Comparison of ENCODE assay signal across 1 fruit fly cellular context in genomic region chr3L:8667809-8668593, dm6.
TF ChIP-seq lines count a peak whose summit lies in the region.

No protein-coding gene starts in this region.

TF ChIP-seq in whole organism, embryonic, 481 proteins besides CTCF, POLR2A, EP300 and RAD21 (continued from another document and continues in another):
- no peak for TF ChIP-seq eve (GFP tag; optimal IDR thresholded peaks at IDR 0.05; lab: Kevin White, UChicago)
- TF ChIP-seq gt (GFP tag; IDR thresholded peaks at IDR 0.05; lab: Robert Waterston, UW): no peak
- no peak for TF ChIP-seq CG17328 (GFP tag; IDR thresholded peaks at IDR 0.05; lab: Robert Waterston, UW)
- no peak for TF ChIP-seq Neu2 (GFP tag; optimal IDR thresholded peaks at IDR 0.05; lab: Kevin White, UChicago; ENCODE audit: borderline replicate concordance)
- no peak for TF ChIP-seq CG1792 (GFP tag; optimal IDR thresholded peaks at IDR 0.05; lab: Kevin White, UChicago)
- peak; percentile 21 for TF ChIP-seq CG7556 (GFP tag; optimal IDR thresholded peaks at IDR 0.05; lab: Kevin White, UChicago)
- TF ChIP-seq dpn (GFP tag; optimal IDR thresholded peaks at IDR 0.05; lab: Kevin White, UChicago): no peak
- no peak for TF ChIP-seq gcm2 (GFP tag; optimal IDR thresholded peaks at IDR 0.05; lab: Kevin White, UChicago)
- TF ChIP-seq CG6689 (GFP tag; IDR thresholded peaks at IDR 0.05; lab: Robert Waterston, UW): peak; percentile 47
- TF ChIP-seq CG33557 (GFP tag; optimal IDR thresholded peaks at IDR 0.05; lab: Kevin White, UChicago): peak; percentile 51
- TF ChIP-seq CG10321 (GFP tag; IDR thresholded peaks at IDR 0.05; lab: Robert Waterston, UW): no peak
- TF ChIP-seq Dbx (GFP tag; IDR thresholded peaks at IDR 0.05; lab: Robert Waterston, UW): no peak
- TF ChIP-seq CG13424 (tag; optimal IDR thresholded peaks at IDR 0.05; lab: Kevin White, UChicago): peak; percentile 44
- TF ChIP-seq CG31388 (GFP tag; optimal IDR thresholded peaks at IDR 0.05; lab: Kevin White, UChicago): no peak
- no peak for TF ChIP-seq CG16863 (GFP tag; optimal IDR thresholded peaks at IDR 0.05; lab: Kevin White, UChicago)
- no peak for TF ChIP-seq maf-S (GFP tag; optimal IDR thresholded peaks at IDR 0.05; lab: Kevin White, UChicago)
- peak; percentile 40 for TF ChIP-seq CG8388 (GFP tag; optimal IDR thresholded peaks at IDR 0.05; lab: Kevin White, UChicago)
- peak; percentile 75 for TF ChIP-seq Xrp1 (GFP tag; IDR thresholded peaks at IDR 0.05; lab: Robert Waterston, UW)
- TF ChIP-seq croc (GFP tag; conservative IDR thresholded peaks at IDR 0.05; lab: Robert Waterston, UW): 0 out of 3 replicates have a peak, but pooled peaks have one; percentile 29
- TF ChIP-seq Ets65A (GFP tag; lab: Kevin White, UChicago): peak; percentile 16
- no peak for TF ChIP-seq Ravus (GFP tag; IDR thresholded peaks at IDR 0.05; lab: Robert Waterston, UW)
- TF ChIP-seq CG9215 (GFP tag; IDR thresholded peaks at IDR 0.05; lab: Robert Waterston, UW): no peak
- TF ChIP-seq CkIIα-i1 (GFP tag; IDR thresholded peaks at IDR 0.05; lab: Robert Waterston, UW): no peak
- no peak for TF ChIP-seq ranshi (GFP tag; IDR thresholded peaks at IDR 0.05; lab: Robert Waterston, UW)
- TF ChIP-seq ERR (GFP tag; optimal IDR thresholded peaks at IDR 0.05; lab: Kevin White, UChicago): no peak
- TF ChIP-seq CG30431 (GFP tag; optimal IDR thresholded peaks at IDR 0.05; lab: Kevin White, UChicago): no peak
- no peak for TF ChIP-seq abd-A (tag; optimal IDR thresholded peaks at IDR 0.05; lab: Kevin White, UChicago)
- no peak for TF ChIP-seq kay (GFP tag; optimal IDR thresholded peaks at IDR 0.05; lab: Kevin White, UChicago)
- TF ChIP-seq ems (GFP tag; optimal IDR thresholded peaks at IDR 0.05; lab: Kevin White, UChicago): no peak
- TF ChIP-seq CG13123 (GFP tag; optimal IDR thresholded peaks at IDR 0.05; lab: Kevin White, UChicago): no peak
- no peak for TF ChIP-seq GATAe (GFP tag; conservative IDR thresholded peaks at IDR 0.05; lab: Robert Waterston, UW)
- peak; percentile 52 for TF ChIP-seq CG14710 (tag; optimal IDR thresholded peaks at IDR 0.05; lab: Kevin White, UChicago)
- no peak for TF ChIP-seq CG15514 (GFP tag; optimal IDR thresholded peaks at IDR 0.05; lab: Kevin White, UChicago)
- TF ChIP-seq otp (GFP tag; IDR thresholded peaks at IDR 0.05; lab: Robert Waterston, UW): no peak
- no peak for TF ChIP-seq gfzf (GFP tag; optimal IDR thresholded peaks at IDR 0.05; lab: Kevin White, UChicago)
- TF ChIP-seq CG12104 (GFP tag; optimal IDR thresholded peaks at IDR 0.05; lab: Kevin White, UChicago): no peak
- TF ChIP-seq zfh1 (GFP tag; IDR thresholded peaks at IDR 0.05; lab: Robert Waterston, UW): peak; percentile 62; the same call in 2 of the 3 replicates
- TF ChIP-seq HHEX (GFP tag; optimal IDR thresholded peaks at IDR 0.05; lab: Kevin White, UChicago): no peak
- TF ChIP-seq CG17385 (GFP tag; optimal IDR thresholded peaks at IDR 0.05; lab: Kevin White, UChicago): peak; percentile 1
- TF ChIP-seq PHDP (tag; optimal IDR thresholded peaks at IDR 0.05; lab: Kevin White, UChicago): peak; percentile 45
- no peak for TF ChIP-seq amos (GFP tag; IDR thresholded peaks at IDR 0.05; lab: Robert Waterston, UW; ENCODE audit: partially characterized antibody)
- no peak for TF ChIP-seq CG17612 (GFP tag; IDR thresholded peaks at IDR 0.05; lab: Robert Waterston, UW)
- TF ChIP-seq ind (GFP tag; optimal IDR thresholded peaks at IDR 0.05; lab: Kevin White, UChicago): no peak
- peak; percentile 44; the same call in 1 of the 2 replicates for TF ChIP-seq esg (GFP tag; conservative IDR thresholded peaks at IDR 0.05; lab: Robert Waterston, UW)
- peak; percentile 28 for TF ChIP-seq Chrac-16 (GFP tag; optimal IDR thresholded peaks at IDR 0.05; lab: Kevin White, UChicago)
- TF ChIP-seq D19B (GFP tag; optimal IDR thresholded peaks at IDR 0.05; lab: Kevin White, UChicago): no peak
- no peak for TF ChIP-seq CG14667 (GFP tag; IDR thresholded peaks at IDR 0.05; lab: Robert Waterston, UW)
- no peak for TF ChIP-seq CG5180 (GFP tag; optimal IDR thresholded peaks at IDR 0.05; lab: Kevin White, UChicago)
- no peak for TF ChIP-seq Atf-2 (GFP tag; optimal IDR thresholded peaks at IDR 0.05; lab: Kevin White, UChicago)
- peak; percentile 7 for TF ChIP-seq twi (tag; optimal IDR thresholded peaks at IDR 0.05; lab: Kevin White, UChicago)
- no peak for TF ChIP-seq CG10543 (GFP tag; optimal IDR thresholded peaks at IDR 0.05; lab: Kevin White, UChicago)
- TF ChIP-seq CG17912 (GFP tag; optimal IDR thresholded peaks at IDR 0.05; lab: Kevin White, UChicago): no peak
- no peak for TF ChIP-seq danr (GFP tag; IDR thresholded peaks at IDR 0.05; lab: Robert Waterston, UW)
- TF ChIP-seq Dfd (GFP tag; optimal IDR thresholded peaks at IDR 0.05; lab: Kevin White, UChicago): no peak
- no peak for TF ChIP-seq CG13287 (GFP tag; IDR thresholded peaks at IDR 0.05; lab: Robert Waterston, UW; ENCODE audit: partially characterized antibody)
- TF ChIP-seq CG1602 (GFP tag; optimal IDR thresholded peaks at IDR 0.05; lab: Kevin White, UChicago): no peak
- TF ChIP-seq D19A (tag; optimal IDR thresholded peaks at IDR 0.05; lab: Kevin White, UChicago): peak; percentile 45
- TF ChIP-seq Fer3 (tag; optimal IDR thresholded peaks at IDR 0.05; lab: Kevin White, UChicago): no peak
- TF ChIP-seq CG13775 (GFP tag; optimal IDR thresholded peaks at IDR 0.05; lab: Kevin White, UChicago): peak; percentile 8
- TF ChIP-seq zen (tag; optimal IDR thresholded peaks at IDR 0.05; lab: Kevin White, UChicago): no peak
- TF ChIP-seq ci (GFP tag; IDR thresholded peaks at IDR 0.05; lab: Robert Waterston, UW): 0 out of 3 replicates have a peak, but pooled peaks have one; percentile 48
- TF ChIP-seq tx (GFP tag; optimal IDR thresholded peaks at IDR 0.05; lab: Kevin White, UChicago): no peak
- TF ChIP-seq chif (GFP tag; optimal IDR thresholded peaks at IDR 0.05; lab: Kevin White, UChicago): no peak
- TF ChIP-seq gsb-n (tag; optimal IDR thresholded peaks at IDR 0.05; lab: Kevin White, UChicago): peak; percentile 42
- TF ChIP-seq Hr3 (GFP tag; optimal IDR thresholded peaks at IDR 0.05; lab: Kevin White, UChicago): no peak
- TF ChIP-seq Dip3 (GFP tag; optimal IDR thresholded peaks at IDR 0.05; lab: Kevin White, UChicago): no peak
- peak; percentile 15 for TF ChIP-seq fd96Cb (tag; optimal IDR thresholded peaks at IDR 0.05; lab: Kevin White, UChicago)
- TF ChIP-seq HmgD (GFP tag; optimal IDR thresholded peaks at IDR 0.05; lab: Kevin White, UChicago): no peak
- TF ChIP-seq Meics (GFP tag; optimal IDR thresholded peaks at IDR 0.05; lab: Kevin White, UChicago): no peak
- TF ChIP-seq Sox100B (GFP tag; optimal IDR thresholded peaks at IDR 0.05; lab: Kevin White, UChicago): peak; percentile 43
- TF ChIP-seq CG1024 (GFP tag; IDR thresholded peaks at IDR 0.05; lab: Robert Waterston, UW): no peak
- 0 out of 2 replicates have a peak, but pooled peaks have one; percentile 13 for TF ChIP-seq CG32767 (GFP tag; IDR thresholded peaks at IDR 0.05; lab: Robert Waterston, UW)
- no peak; the same call in 1 of the 2 replicates for TF ChIP-seq E2f2 (GFP tag; IDR thresholded peaks at IDR 0.05; lab: Robert Waterston, UW)
- peak; percentile 13 for TF ChIP-seq CG3407 (GFP tag; optimal IDR thresholded peaks at IDR 0.05; lab: Kevin White, UChicago)
- TF ChIP-seq CG7271 (tag; optimal IDR thresholded peaks at IDR 0.05; lab: Kevin White, UChicago): no peak
- peak; percentile 2 for TF ChIP-seq Asciz (GFP tag; optimal IDR thresholded peaks at IDR 0.05; lab: Kevin White, UChicago)
- TF ChIP-seq Sox102F (GFP tag; optimal IDR thresholded peaks at IDR 0.05; lab: Kevin White, UChicago): peak; percentile 52
- TF ChIP-seq CG34224 (GFP tag; IDR thresholded peaks at IDR 0.05; lab: Robert Waterston, UW; ENCODE audit: partially characterized antibody): no peak
- TF ChIP-seq CG6791 (GFP tag; IDR thresholded peaks at IDR 0.05; lab: Robert Waterston, UW; ENCODE audit: partially characterized antibody): no peak
- peak; percentile 78 for TF ChIP-seq dmrt11E (tag; optimal IDR thresholded peaks at IDR 0.05; lab: Kevin White, UChicago)
- TF ChIP-seq sens (GFP tag; lab: Kevin White, UChicago): no peak
- TF ChIP-seq CG6765 (GFP tag; optimal IDR thresholded peaks at IDR 0.05; lab: Kevin White, UChicago): no peak
- no peak for TF ChIP-seq CG31365 (tag; optimal IDR thresholded peaks at IDR 0.05; lab: Kevin White, UChicago)
- no peak for TF ChIP-seq CG2120 (GFP tag; optimal IDR thresholded peaks at IDR 0.05; lab: Kevin White, UChicago)
- peak; percentile 36 for TF ChIP-seq CG8359 (GFP tag; optimal IDR thresholded peaks at IDR 0.05; lab: Kevin White, UChicago; ENCODE audit: borderline replicate concordance)
- no peak for TF ChIP-seq ftz-f1 (GFP tag; optimal IDR thresholded peaks at IDR 0.05; lab: Kevin White, UChicago)
- TF ChIP-seq seq (GFP tag; IDR thresholded peaks at IDR 0.05; lab: Robert Waterston, UW): no peak
- TF ChIP-seq CG2712 (tag; optimal IDR thresholded peaks at IDR 0.05; lab: Kevin White, UChicago): peak; percentile 80
- TF ChIP-seq mirr (GFP tag; optimal IDR thresholded peaks at IDR 0.05; lab: Kevin White, UChicago): no peak
- TF ChIP-seq tgo (GFP tag; IDR thresholded peaks at IDR 0.05; lab: Robert Waterston, UW): peak; percentile 48; the same call in 2 of the 3 replicates
- peak; percentile 31 for TF ChIP-seq CG2202 (tag; optimal IDR thresholded peaks at IDR 0.05; lab: Kevin White, UChicago)
- no peak for TF ChIP-seq br (optimal IDR thresholded peaks at IDR 0.05; lab: Kevin White, UChicago)
- TF ChIP-seq CoRest (tag; optimal IDR thresholded peaks at IDR 0.05; lab: Kevin White, UChicago): peak; percentile 48
- no peak for TF ChIP-seq ewg (GFP tag; optimal IDR thresholded peaks at IDR 0.05; lab: Kevin White, UChicago)
- TF ChIP-seq Bdp1 (GFP tag; optimal IDR thresholded peaks at IDR 0.05; lab: Kevin White, UChicago): no peak
- no peak for TF ChIP-seq CG1603 (tag; optimal IDR thresholded peaks at IDR 0.05; lab: Kevin White, UChicago)
- peak in 1 of 2 experiments; percentile 8 for TF ChIP-seq Eip74EF (GFP tag; optimal IDR thresholded peaks at IDR 0.05; lab: Kevin White, UChicago)
- no peak for TF ChIP-seq CG4282 (GFP tag; optimal IDR thresholded peaks at IDR 0.05; lab: Kevin White, UChicago)
- no peak for TF ChIP-seq CG13624 (GFP tag; optimal IDR thresholded peaks at IDR 0.05; lab: Kevin White, UChicago)
- no peak for TF ChIP-seq hth (optimal IDR thresholded peaks at IDR 0.05; lab: Kevin White, UChicago)
- TF ChIP-seq CG7786 (GFP tag; optimal IDR thresholded peaks at IDR 0.05; lab: Kevin White, UChicago): no peak
- TF ChIP-seq MBD-R2 (GFP tag; IDR thresholded peaks at IDR 0.05; lab: Robert Waterston, UW): no peak
- no peak for TF ChIP-seq Mes4 (GFP tag; optimal IDR thresholded peaks at IDR 0.05; lab: Kevin White, UChicago)
- TF ChIP-seq row (GFP tag; IDR thresholded peaks at IDR 0.05; lab: Robert Waterston, UW): peak; percentile 66
- peak; percentile 26 for TF ChIP-seq CG6254 (GFP tag; optimal IDR thresholded peaks at IDR 0.05; lab: Kevin White, UChicago)
- TF ChIP-seq CG18476 (GFP tag; optimal IDR thresholded peaks at IDR 0.05; lab: Kevin White, UChicago): no peak
- TF ChIP-seq CG5245 (GFP tag; optimal IDR thresholded peaks at IDR 0.05; lab: Kevin White, UChicago): no peak
- no peak for TF ChIP-seq Nf-YB (GFP tag; optimal IDR thresholded peaks at IDR 0.05; lab: Kevin White, UChicago)
- no peak for TF ChIP-seq CG9437 (GFP tag; optimal IDR thresholded peaks at IDR 0.05; lab: Kevin White, UChicago)
- peak in 1 of 2 experiments; percentile 46 for TF ChIP-seq Hr51 (GFP tag; optimal IDR thresholded peaks at IDR 0.05; lab: Kevin White, UChicago)
- no peak for TF ChIP-seq Jarid2 (GFP tag; optimal IDR thresholded peaks at IDR 0.05; lab: Kevin White, UChicago)
- TF ChIP-seq Mrtf (GFP tag; IDR thresholded peaks at IDR 0.05; lab: Robert Waterston, UW): no peak
- peak; percentile 45 for TF ChIP-seq Ssrp (tag; optimal IDR thresholded peaks at IDR 0.05; lab: Kevin White, UChicago)
- TF ChIP-seq dysf (GFP tag; IDR thresholded peaks at IDR 0.05; lab: Robert Waterston, UW): no peak
- TF ChIP-seq Dp (GFP tag; optimal IDR thresholded peaks at IDR 0.05; lab: Kevin White, UChicago): no peak
- peak; percentile 16 for TF ChIP-seq bcd (GFP tag; optimal IDR thresholded peaks at IDR 0.05; lab: Kevin White, UChicago)
- no peak for TF ChIP-seq hkb (optimal IDR thresholded peaks at IDR 0.05; lab: Kevin White, UChicago)
- TF ChIP-seq hkb (GFP tag; IDR thresholded peaks at IDR 0.05; lab: Robert Waterston, UW): peak; percentile 53
- no peak for TF ChIP-seq CG12744 (GFP tag; optimal IDR thresholded peaks at IDR 0.05; lab: Kevin White, UChicago)
- no peak for TF ChIP-seq CG14050 (GFP tag; IDR thresholded peaks at IDR 0.05; lab: Robert Waterston, UW)
- no peak for TF ChIP-seq pan (optimal IDR thresholded peaks at IDR 0.05; lab: Kevin White, UChicago)
- TF ChIP-seq pan (GFP tag; optimal IDR thresholded peaks at IDR 0.05 in 1 of 2, IDR thresholded peaks at IDR 0.05 in 1 of 2): peak in 1 of 2 experiments; percentile 37
- TF ChIP-seq da (GFP tag; optimal IDR thresholded peaks at IDR 0.05; lab: Kevin White, UChicago): no peak
- no peak for TF ChIP-seq CG6683 (GFP tag; optimal IDR thresholded peaks at IDR 0.05; lab: Kevin White, UChicago)
- TF ChIP-seq ase (GFP tag; IDR thresholded peaks at IDR 0.05; lab: Robert Waterston, UW): no peak
- peak; percentile 61 for TF ChIP-seq dmrt99B (tag; optimal IDR thresholded peaks at IDR 0.05; lab: Kevin White, UChicago)
- TF ChIP-seq vvl (GFP tag; IDR thresholded peaks at IDR 0.05; lab: Robert Waterston, UW): peak; percentile 69; the same call in 1 of the 2 replicates
- TF ChIP-seq Doc2 (GFP tag; IDR thresholded peaks at IDR 0.05; lab: Robert Waterston, UW): no peak
- TF ChIP-seq CG12219 (GFP tag; optimal IDR thresholded peaks at IDR 0.05; lab: Kevin White, UChicago): peak; percentile 10
- no peak for TF ChIP-seq shn (GFP tag; optimal IDR thresholded peaks at IDR 0.05; lab: Kevin White, UChicago)
- no peak for TF ChIP-seq nerfin-2 (GFP tag; IDR thresholded peaks at IDR 0.05; lab: Robert Waterston, UW; ENCODE audit: partially characterized antibody)
- TF ChIP-seq unpg (GFP tag; optimal IDR thresholded peaks at IDR 0.05; lab: Kevin White, UChicago): peak; percentile 53
- no peak for TF ChIP-seq CG7372 (GFP tag; IDR thresholded peaks at IDR 0.05; lab: Robert Waterston, UW)
- no peak for TF ChIP-seq NC2α (GFP tag; optimal IDR thresholded peaks at IDR 0.05; lab: Kevin White, UChicago)
- no peak for TF ChIP-seq Optix (GFP tag; IDR thresholded peaks at IDR 0.05; lab: Robert Waterston, UW)
- TF ChIP-seq CG12659 (GFP tag; optimal IDR thresholded peaks at IDR 0.05; lab: Kevin White, UChicago): peak; percentile 8
- TF ChIP-seq Hsf (GFP tag; optimal IDR thresholded peaks at IDR 0.05; lab: Kevin White, UChicago): no peak
